Fruit fly (Drosophila melanogaster): Measurements from ENCODE around the gene CkIalpha.

The CkIalpha gene

DNA sequence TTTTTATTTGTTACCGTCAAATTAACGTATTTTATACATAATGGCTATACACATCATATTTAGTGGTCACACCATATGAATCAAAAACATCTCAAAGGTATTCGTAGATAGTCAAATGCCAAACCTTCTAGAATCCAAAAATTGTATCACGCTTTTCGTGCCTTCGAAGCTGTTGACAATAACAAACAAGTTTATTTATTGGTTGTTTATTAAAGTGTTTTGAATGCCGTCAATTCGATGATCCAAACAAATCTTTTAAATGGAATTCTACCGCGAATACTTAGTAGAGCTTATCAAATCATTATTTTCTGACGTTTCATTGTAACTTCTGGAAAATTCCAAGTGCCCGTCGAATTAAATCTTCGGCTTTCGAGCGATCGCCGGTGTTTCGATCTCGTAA is 13.6 kb downstream of the CkIalpha start (continued):
- TF ChIP-seq Blimp-1 (GFP tag; optimal IDR thresholded peaks at IDR 0.05) (no peak), fru (optimal IDR thresholded peaks at IDR 0.05) (no peak), CG17912 (GFP tag; optimal IDR thresholded peaks at IDR 0.05) (no peak), CG10147 (GFP tag; optimal IDR thresholded peaks at IDR 0.05) (no peak), CG32767 (GFP tag; IDR thresholded peaks at IDR 0.05) (no peak), Ets97D (GFP tag; optimal IDR thresholded peaks at IDR 0.05) (no peak), CG18262 (tag; optimal IDR thresholded peaks at IDR 0.05) (no peak), CG4328 (GFP tag; optimal IDR thresholded peaks at IDR 0.05) (no peak), btn (GFP tag; optimal IDR thresholded peaks at IDR 0.05) (no peak), en (GFP tag; optimal IDR thresholded peaks at IDR 0.05) (no peak), CG7786 (GFP tag; optimal IDR thresholded peaks at IDR 0.05) (no peak), bigmax (GFP tag; optimal IDR thresholded peaks at IDR 0.05) (no peak), CrebB (tag; optimal IDR thresholded peaks at IDR 0.05) (peak; percentile 49), CG1233 (GFP tag; optimal IDR thresholded peaks at IDR 0.05) (no peak), chm (GFP tag; IDR thresholded peaks at IDR 0.05) (no peak), CG13123 (GFP tag; optimal IDR thresholded peaks at IDR 0.05) (no peak), CG10959 (GFP tag; IDR thresholded peaks at IDR 0.05) (no peak), vfl (GFP tag; optimal IDR thresholded peaks at IDR 0.05) (no peak), Lpt (GFP tag; optimal IDR thresholded peaks at IDR 0.05) (no peak), Mes4 (GFP tag; optimal IDR thresholded peaks at IDR 0.05) (no peak), mam (GFP tag; optimal IDR thresholded peaks at IDR 0.05) (no peak), Xbp1 (GFP tag; optimal IDR thresholded peaks at IDR 0.05) (no peak), CG12299 (tag; optimal IDR thresholded peaks at IDR 0.05) (no peak), Spps (tag; optimal IDR thresholded peaks at IDR 0.05) (no peak), Fer1 (GFP tag; optimal IDR thresholded peaks at IDR 0.05) (peak; percentile 13), CG8290 (GFP tag; optimal IDR thresholded peaks at IDR 0.05) (no peak), CG8290 (tag; optimal IDR thresholded peaks at IDR 0.05) (peak in 1 of 2 experiments; percentile 78), mirr (GFP tag; optimal IDR thresholded peaks at IDR 0.05) (peak; percentile 57), CG2712 (tag; optimal IDR thresholded peaks at IDR 0.05) (no peak), HmgZ (tag; optimal IDR thresholded peaks at IDR 0.05) (no peak), CG9437 (GFP tag; optimal IDR thresholded peaks at IDR 0.05) (no peak), CG13296 (GFP tag; optimal IDR thresholded peaks at IDR 0.05) (peak; percentile 31), pfk (GFP tag; optimal IDR thresholded peaks at IDR 0.05) (peak; percentile 8), caup (GFP tag; optimal IDR thresholded peaks at IDR 0.05; ENCODE audit: severe bottlenecking) (no peak), Sin3A (optimal IDR thresholded peaks at IDR 0.05) (no peak), hkb (optimal IDR thresholded peaks at IDR 0.05) (no peak), hkb (GFP tag; IDR thresholded peaks at IDR 0.05) (no peak), stwl (tag; optimal IDR thresholded peaks at IDR 0.05) (no peak), CG8944 (GFP tag; optimal IDR thresholded peaks at IDR 0.05) (no peak), CG15073 (GFP tag; optimal IDR thresholded peaks at IDR 0.05) (no peak), CG11398 (GFP tag; optimal IDR thresholded peaks at IDR 0.05) (no peak), wek (GFP tag; optimal IDR thresholded peaks at IDR 0.05) (peak; percentile 8), odd (GFP tag; optimal IDR thresholded peaks at IDR 0.05) (no peak), B-H2 (GFP tag; optimal IDR thresholded peaks at IDR 0.05) (peak; percentile 12), Dip2 (GFP tag; IDR thresholded peaks at IDR 0.05) (no peak), unpg (GFP tag; optimal IDR thresholded peaks at IDR 0.05) (no peak), CG10565 (GFP tag; optimal IDR thresholded peaks at IDR 0.05) (no peak), dimm (GFP tag; IDR thresholded peaks at IDR 0.05) (no peak), CG9215 (GFP tag; IDR thresholded peaks at IDR 0.05) (no peak), Max (GFP tag; optimal IDR thresholded peaks at IDR 0.05) (no peak), ham (GFP tag; IDR thresholded peaks at IDR 0.05) (no peak), CG34422 (GFP tag; IDR thresholded peaks at IDR 0.05) (no peak), Fer3 (tag; optimal IDR thresholded peaks at IDR 0.05) (peak; percentile 30), Abd-B (GFP tag; optimal IDR thresholded peaks at IDR 0.05) (no peak)

All from whole organism, embryonic.